Worm (Caenorhabditis elegans): ENCODE measurements around the gene T10B10.8.

Gene T10B10.8

ce11 chrX:15167692-15168091 is 1.7 kb upstream of the T10B10.8 start:
- TF ChIP-seq elt-2 (tag; optimal IDR thresholded peaks at IDR 0.05) (peak; percentile 75), unc-39 (tag; optimal IDR thresholded peaks at IDR 0.05) (no peak), pqm-1 (tag; optimal IDR thresholded peaks at IDR 0.05) (peak; percentile 82), nhr-237 (tag; optimal IDR thresholded peaks at IDR 0.05) (no peak), R02D3.7 (tag; optimal IDR thresholded peaks at IDR 0.05) (no peak)

ce11 chrX:15164108-15164507 is 1.9 kb downstream of the T10B10.8 start, which contains the start of gene T10B10.9:
T10B10.9 (plus strand) TSS chrX:15164408.
- no peak for TF ChIP-seq tbx-2 (tag; optimal IDR thresholded peaks at IDR 0.05)
- TF ChIP-seq fkh-10 (GFP tag; optimal IDR thresholded peaks at IDR 0.05) = no peak
- TF ChIP-seq nhr-76 (tag; optimal IDR thresholded peaks at IDR 0.05) = no peak
- no peak for TF ChIP-seq unc-39 (tag; optimal IDR thresholded peaks at IDR 0.05)
- TF ChIP-seq lsy-12 (tag; optimal IDR thresholded peaks at IDR 0.05) = no peak
- no peak for TF ChIP-seq nhr-25 (tag; optimal IDR thresholded peaks at IDR 0.05)
- TF ChIP-seq nhr-23 (tag; optimal IDR thresholded peaks at IDR 0.05) = no peak
- no peak for TF ChIP-seq eor-1 (tag; optimal IDR thresholded peaks at IDR 0.05)
- TF ChIP-seq nhr-28 (tag; optimal IDR thresholded peaks at IDR 0.05) = no peak
- TF ChIP-seq ZK546.5 (tag; optimal IDR thresholded peaks at IDR 0.05) = no peak
- no peak for TF ChIP-seq pha-4 (tag; optimal IDR thresholded peaks at IDR 0.05)
- no peak for TF ChIP-seq nhr-43 (tag; optimal IDR thresholded peaks at IDR 0.05; ENCODE audit: poor library complexity, severe bottlenecking)
- no peak for TF ChIP-seq ztf-11 (tag; optimal IDR thresholded peaks at IDR 0.05)
- no peak for TF ChIP-seq elt-2 (tag; optimal IDR thresholded peaks at IDR 0.05)

- TF ChIP-seq unc-62 (GFP tag; optimal IDR thresholded peaks at IDR 0.05) (no peak), jun-1 (tag; optimal IDR thresholded peaks at IDR 0.05) (no peak), fos-1 (tag; optimal IDR thresholded peaks at IDR 0.05) (no peak), egl-5 (tag; optimal IDR thresholded peaks at IDR 0.05) (no peak), elt-1 (tag; optimal IDR thresholded peaks at IDR 0.05) (no peak), mml-1 (tag; optimal IDR thresholded peaks at IDR 0.05) (no peak), nhr-23 (tag; optimal IDR thresholded peaks at IDR 0.05) (no peak), nhr-237 (tag; optimal IDR thresholded peaks at IDR 0.05) (no peak), tbx-2 (tag; optimal IDR thresholded peaks at IDR 0.05) (no peak), eor-1 (tag; optimal IDR thresholded peaks at IDR 0.05) (no peak), lin-15B (tag; optimal IDR thresholded peaks at IDR 0.05) (no peak), mdl-1 (tag; optimal IDR thresholded peaks at IDR 0.05) (no peak), nhr-76 (tag; optimal IDR thresholded peaks at IDR 0.05) (no peak), sea-2 (GFP tag; optimal IDR thresholded peaks at IDR 0.05) (no peak)
Measured at ce11 chrX:15163118-15163517, 2.9 kb downstream of the T10B10.8 start.

ce11 chrX:15160923-15161322 is 5.1 kb downstream of the T10B10.8 start:
- TF ChIP-seq ceh-16 (tag; optimal IDR thresholded peaks at IDR 0.05) (no peak), nhr-25 (tag; optimal IDR thresholded peaks at IDR 0.05) (peak; percentile 3), elt-1 (tag; optimal IDR thresholded peaks at IDR 0.05) (no peak), nfya-1 (tag; optimal IDR thresholded peaks at IDR 0.05; ENCODE audit: insufficient read depth) (no peak)

DNA sequence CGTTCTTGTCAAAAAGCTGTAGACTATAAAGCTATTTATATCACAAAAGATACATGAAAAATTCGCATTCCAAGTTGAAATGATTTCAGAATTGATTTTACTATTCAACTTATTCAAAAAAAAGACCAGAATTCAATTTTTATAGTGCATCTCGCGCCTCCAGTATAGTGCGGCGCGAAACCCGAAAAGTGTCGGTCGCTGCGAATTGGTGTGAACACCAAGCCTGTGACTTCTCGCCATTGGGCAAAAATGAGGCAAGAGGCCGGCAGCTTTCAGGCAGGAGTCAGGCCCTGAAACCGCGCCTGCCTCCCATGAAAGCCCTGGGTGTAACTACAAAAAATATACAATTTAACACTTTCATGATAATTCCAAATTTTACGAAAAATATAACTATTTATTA is 6.7 kb downstream of the T10B10.8 start:
- TF ChIP-seq nhr-67 (tag; optimal IDR thresholded peaks at IDR 0.05) (no peak), aly-2 (tag; optimal IDR thresholded peaks at IDR 0.05) (no peak), ceh-16 (tag; optimal IDR thresholded peaks at IDR 0.05) (no peak), nhr-25 (tag; optimal IDR thresholded peaks at IDR 0.05) (no peak), lsy-12 (tag; optimal IDR thresholded peaks at IDR 0.05) (no peak), nfya-1 (tag; optimal IDR thresholded peaks at IDR 0.05; ENCODE audit: insufficient read depth) (no peak), ZK546.5 (tag; optimal IDR thresholded peaks at IDR 0.05) (no peak), nhr-43 (tag; optimal IDR thresholded peaks at IDR 0.05; ENCODE audit: poor library complexity, severe bottlenecking) (no peak), nhr-23 (tag; optimal IDR thresholded peaks at IDR 0.05) (no peak), nhr-12 (tag; optimal IDR thresholded peaks at IDR 0.05) (no peak), eor-1 (tag; optimal IDR thresholded peaks at IDR 0.05) (no peak), elt-3 (tag; optimal IDR thresholded peaks at IDR 0.05) (no peak), ztf-11 (tag; optimal IDR thresholded peaks at IDR 0.05) (no peak), hmg-11 (tag; optimal IDR thresholded peaks at IDR 0.05) (no peak), elt-1 (tag; optimal IDR thresholded peaks at IDR 0.05) (no peak), ceh-9 (tag; optimal IDR thresholded peaks at IDR 0.05) (no peak), daf-12 (tag; optimal IDR thresholded peaks at IDR 0.05) (no peak), elt-2 (tag; optimal IDR thresholded peaks at IDR 0.05) (no peak), nhr-11 (tag; optimal IDR thresholded peaks at IDR 0.05) (no peak)
